Fruit fly (Drosophila melanogaster) whole organism, embryonic: ENCODE results near the gene CG14930.

Experiments used
- Ada2b ChIP-seq: fragments of 200-800 bp; sonication (Bioruptor generic); IDR thresholded peaks from 2 replicates; pipeline ENCODE4 v1.3.6; 2022; ENCODE audit warnings: missing biosample characterization, missing genetic modification characterization
- Atf3 ChIP-seq: fragments of 200-800 bp; sonication (Bioruptor generic); optimal IDR thresholded peaks from 3 replicates; lab custom pipeline; 2016; ENCODE audit warnings: missing biosample characterization, missing genetic modification characterization
- Atf6 ChIP-seq: fragments of 200-800 bp; sonication (Bioruptor generic); IDR thresholded peaks from 2 replicates; pipeline ENCODE4 v1.3.6; 2022; ENCODE audit warnings: missing biosample characterization, missing genetic modification characterization
- BtbVII ChIP-seq: fragments of 200-800 bp; sonication (Bioruptor generic); optimal IDR thresholded peaks from 3 replicates; lab custom pipeline; 2017; ENCODE audit warnings: missing biosample characterization, mild to moderate bottlenecking, missing genetic modification characterization
- CG10274 ChIP-seq: fragments of 200-800 bp; sonication (Bioruptor generic); optimal IDR thresholded peaks from 3 replicates; lab custom pipeline; 2017; ENCODE audit warnings: missing biosample characterization, mild to moderate bottlenecking, missing genetic modification characterization
- CG10565 ChIP-seq: fragments of 200-800 bp; sonication (Bioruptor generic); optimal IDR thresholded peaks from 3 replicates; lab custom pipeline; 2016; ENCODE audit warnings: missing biosample characterization, mild to moderate bottlenecking, missing genetic modification characterization
- CG10979 ChIP-seq: fragments of 200-800 bp; sonication (Bioruptor generic); optimal IDR thresholded peaks from 2 replicates; lab custom pipeline; 2018; ENCODE audit warnings: missing biosample characterization, mild to moderate bottlenecking, missing genetic modification characterization, moderate library complexity
- CG11695 ChIP-seq: fragments of 200-800 bp; sonication (Bioruptor generic); IDR thresholded peaks from 3 replicates; pipeline ENCODE4 v1.3.6; 2022; ENCODE audit warnings: missing biosample characterization, missing genetic modification characterization
- CG12104 ChIP-seq: fragments of 200-800 bp; sonication (Bioruptor generic); optimal IDR thresholded peaks from 3 replicates; lab custom pipeline; 2016; ENCODE audit warnings: missing biosample characterization, missing genetic modification characterization
- CG12744 ChIP-seq: fragments of 200-800 bp; sonication (Bioruptor generic); optimal IDR thresholded peaks from 2 replicates; lab custom pipeline; 2016; ENCODE audit warnings: missing biosample characterization, missing genetic modification characterization
- CG13296 ChIP-seq: fragments of 200-800 bp; sonication (Bioruptor generic); optimal IDR thresholded peaks from 3 replicates; lab custom pipeline; 2018; ENCODE audit warnings: missing biosample characterization, mild to moderate bottlenecking, missing genetic modification characterization
- CG14441 ChIP-seq: fragments of 200-800 bp; sonication (Bioruptor generic); IDR thresholded peaks from 2 replicates; pipeline ENCODE4 v1.3.6; 2022; ENCODE audit warnings: missing biosample characterization, missing genetic modification characterization
- CG14860 ChIP-seq: fragments of 200-800 bp; sonication (Bioruptor generic); IDR thresholded peaks from 3 replicates; pipeline ENCODE4 v1.3.6; 2022; ENCODE audit warnings: missing biosample characterization, missing genetic modification characterization; ENCODE audit not compliant: partially characterized antibody
- CG17385 ChIP-seq: fragments of 200-800 bp; sonication (Bioruptor generic); optimal IDR thresholded peaks from 3 replicates; lab custom pipeline; 2018; ENCODE audit warnings: missing biosample characterization, mild to moderate bottlenecking, missing genetic modification characterization
- CG31365 ChIP-seq: fragments of 200-800 bp; sonication (Bioruptor generic); optimal IDR thresholded peaks from 2 replicates; lab custom pipeline; 2018; ENCODE audit warnings: missing biosample characterization, mild to moderate bottlenecking, missing genetic modification characterization
- CG31388 ChIP-seq: fragments of 200-800 bp; sonication (Bioruptor generic); optimal IDR thresholded peaks from 2 replicates; lab custom pipeline; 2016; ENCODE audit warnings: missing biosample characterization, missing genetic modification characterization
- CG32767 ChIP-seq: fragments of 200-800 bp; sonication (Bioruptor generic); IDR thresholded peaks from 2 replicates; pipeline ENCODE4 v1.3.6; 2022; ENCODE audit warnings: missing biosample characterization, missing genetic modification characterization
- CG32772 ChIP-seq: fragments of 200-800 bp; sonication (Bioruptor generic); IDR thresholded peaks from 2 replicates; pipeline ENCODE4 v1.3.6; 2022; ENCODE audit warnings: missing biosample characterization, missing genetic modification characterization
- CG3995 ChIP-seq: fragments of 200-800 bp; sonication (Bioruptor generic); optimal IDR thresholded peaks from 3 replicates; lab custom pipeline; 2016; ENCODE audit warnings: missing biosample characterization, missing genetic modification characterization
- CG5180 ChIP-seq: fragments of 200-800 bp; sonication (Bioruptor generic); optimal IDR thresholded peaks from 3 replicates; lab custom pipeline; 2017; ENCODE audit warnings: missing biosample characterization, missing genetic modification characterization, mild to moderate bottlenecking, moderate library complexity, missing genetic modification reagents
- CG7357 ChIP-seq: fragments of 200-800 bp; sonication (Bioruptor generic); IDR thresholded peaks from 3 replicates; pipeline ENCODE4 v1.3.6; 2022; ENCODE audit warnings: missing biosample characterization, missing genetic modification characterization
- CG8089 ChIP-seq: fragments of 200-800 bp; sonication (Bioruptor generic); optimal IDR thresholded peaks from 3 replicates; lab custom pipeline; 2016; ENCODE audit warnings: missing biosample characterization, missing genetic modification characterization
- CG9817 ChIP-seq: fragments of 200-800 bp; sonication (Bioruptor generic); optimal IDR thresholded peaks from 2 replicates; lab custom pipeline; 2018; ENCODE audit warnings: missing biosample characterization, mild to moderate bottlenecking, missing genetic modification characterization, moderate library complexity
- CG9932 ChIP-seq: fragments of 200-800 bp; sonication (Bioruptor generic); IDR thresholded peaks from 2 replicates; pipeline ENCODE4 v1.3.6; 2022; ENCODE audit warnings: missing biosample characterization, missing genetic modification characterization
- Deaf1 ChIP-seq: fragments of 200-800 bp; optimal IDR thresholded peaks from 3 replicates; lab custom pipeline; 2019; ENCODE audit warnings: missing biosample characterization, mild to moderate bottlenecking, missing genetic modification characterization, moderate library complexity
- Dfd ChIP-seq, 2 experiments: fragments of >200 bp; optimal IDR thresholded peaks; 2 replicates each; lab custom pipeline; 2017; ENCODE audit warnings: missing biosample characterization in 2 of 2, missing genetic modification characterization in 2 of 2
- Dll ChIP-seq: fragments of 200-800 bp; sonication (Bioruptor generic); IDR thresholded peaks from 4 replicates; pipeline ENCODE4 v1.3.6; 2022; ENCODE audit warnings: missing biosample characterization, missing genetic modification characterization; ENCODE audit not compliant: partially characterized antibody
- Fer1 ChIP-seq: fragments of 200-800 bp; sonication (Bioruptor generic); optimal IDR thresholded peaks from 2 replicates; lab custom pipeline; 2017; ENCODE audit warnings: missing biosample characterization, mild to moderate bottlenecking, missing genetic modification characterization
- Gsc ChIP-seq: fragments of 200-800 bp; sonication (Bioruptor generic); IDR thresholded peaks from 2 replicates; pipeline ENCODE4 v1.3.6; 2022; ENCODE audit warnings: missing biosample characterization, missing genetic modification characterization
- Hey ChIP-seq: fragments of 200-800 bp; sonication (Bioruptor generic); optimal IDR thresholded peaks from 3 replicates; lab custom pipeline; 2018; ENCODE audit warnings: missing biosample characterization, mild to moderate bottlenecking, missing genetic modification characterization
- Kr ChIP-seq: fragments of 200-800 bp; sonication (Bioruptor generic); optimal IDR thresholded peaks from 2 replicates; lab custom pipeline; 2017; ENCODE audit warnings: missing biosample characterization, mild to moderate bottlenecking, missing genetic modification characterization
- Mes4 ChIP-seq: fragments of 200-800 bp; sonication (Bioruptor generic); optimal IDR thresholded peaks from 2 replicates; lab custom pipeline; 2016; ENCODE audit warnings: missing biosample characterization, missing genetic modification characterization
- Opbp ChIP-seq: fragments of 200-800 bp; sonication (Bioruptor generic); IDR thresholded peaks from 3 replicates; pipeline ENCODE4 v1.3.6; 2022; ENCODE audit warnings: missing biosample characterization, missing genetic modification characterization; ENCODE audit not compliant: partially characterized antibody
- Ssrp ChIP-seq: fragments of 200-800 bp; sonication (Bioruptor generic); optimal IDR thresholded peaks from 2 replicates; lab custom pipeline; 2018; ENCODE audit warnings: missing biosample characterization, mild to moderate bottlenecking, missing genetic modification characterization, moderate library complexity
- Vsx1 ChIP-seq: fragments of 200-800 bp; sonication (Bioruptor generic); optimal IDR thresholded peaks from 2 replicates; lab custom pipeline; 2017; ENCODE audit warnings: missing biosample characterization, mild to moderate bottlenecking, missing genetic modification characterization, missing genetic modification reagents
- Xrp1 ChIP-seq: fragments of 200-800 bp; sonication (Bioruptor generic); IDR thresholded peaks from 2 replicates; pipeline ENCODE4 v1.3.6; 2022; ENCODE audit warnings: missing biosample characterization, missing genetic modification characterization
- ash1 ChIP-seq: fragments of 200-800 bp; sonication (Bioruptor generic); optimal IDR thresholded peaks from 2 replicates; lab custom pipeline; 2018; ENCODE audit warnings: missing biosample characterization, mild to moderate bottlenecking, missing genetic modification characterization
- bab2 ChIP-seq: fragments of 200-800 bp; sonication (Bioruptor generic); optimal IDR thresholded peaks from 2 replicates; lab custom pipeline; 2016; ENCODE audit warnings: missing biosample characterization, missing genetic modification characterization
- caup ChIP-seq: fragments of 200-800 bp; sonication (Bioruptor generic); optimal IDR thresholded peaks from 3 replicates; lab custom pipeline; 2017; ENCODE audit warnings: missing biosample characterization, mild to moderate bottlenecking, missing genetic modification characterization, moderate library complexity; ENCODE audit not compliant: severe bottlenecking
- ci ChIP-seq: fragments of 200-800 bp; sonication (Bioruptor generic); IDR thresholded peaks from 3 replicates; pipeline ENCODE4 v1.3.6; 2022; ENCODE audit warnings: missing biosample characterization, missing genetic modification characterization
- exex ChIP-seq: fragments of 200-800 bp; sonication (Bioruptor generic); optimal IDR thresholded peaks from 4 replicates; lab custom pipeline; 2018; ENCODE audit warnings: missing biosample characterization, mild to moderate bottlenecking, missing genetic modification characterization, moderate library complexity
- gcm ChIP-seq: fragments of 200-800 bp; sonication (Bioruptor generic); optimal IDR thresholded peaks from 2 replicates; lab custom pipeline; 2019; ENCODE audit warnings: missing biosample characterization, mild to moderate bottlenecking, missing genetic modification characterization, moderate library complexity
- gsb ChIP-seq: fragments of 200-800 bp; sonication (Bioruptor generic); IDR thresholded peaks from 2 replicates; pipeline ENCODE4 v1.3.6; 2022; ENCODE audit warnings: missing biosample characterization, missing genetic modification characterization
- klu ChIP-seq: fragments of 200-800 bp; sonication (Bioruptor generic); IDR thresholded peaks from 2 replicates; pipeline ENCODE4 v1.3.6; 2022; ENCODE audit warnings: missing biosample characterization, missing genetic modification characterization
- lilli ChIP-seq: fragments of 200-800 bp; sonication (Bioruptor generic); optimal IDR thresholded peaks from 3 replicates; lab custom pipeline; 2016; ENCODE audit warnings: missing biosample characterization, missing genetic modification characterization
- nom ChIP-seq: fragments of 200-800 bp; sonication (Bioruptor generic); optimal IDR thresholded peaks from 2 replicates; lab custom pipeline; 2017; ENCODE audit warnings: missing biosample characterization, missing genetic modification characterization, mild to moderate bottlenecking, moderate library complexity, missing genetic modification reagents
- ro ChIP-seq: fragments of 200-800 bp; sonication (Bioruptor generic); IDR thresholded peaks from 2 replicates; pipeline ENCODE4 v1.3.6; 2022; ENCODE audit warnings: missing biosample characterization, missing genetic modification characterization
- salm ChIP-seq: fragments of 200-800 bp; sonication (Bioruptor generic); optimal IDR thresholded peaks from 2 replicates; lab custom pipeline; 2018; ENCODE audit warnings: missing biosample characterization, mild to moderate bottlenecking, missing genetic modification characterization
- sim ChIP-seq: fragments of 200-800 bp; sonication (Bioruptor generic); IDR thresholded peaks from 2 replicates; pipeline ENCODE4 v1.3.6; 2022; ENCODE audit warnings: missing biosample characterization, missing genetic modification characterization
- slp2 ChIP-seq: fragments of 200-800 bp; sonication (Bioruptor generic); optimal IDR thresholded peaks from 2 replicates; lab custom pipeline; 2016; ENCODE audit warnings: missing biosample characterization, missing genetic modification characterization
- tin ChIP-seq: fragments of 200-800 bp; sonication (Bioruptor generic); optimal IDR thresholded peaks from 3 replicates; lab custom pipeline; 2016; ENCODE audit warnings: missing biosample characterization, missing genetic modification characterization

CG14930 gene

DNA sequence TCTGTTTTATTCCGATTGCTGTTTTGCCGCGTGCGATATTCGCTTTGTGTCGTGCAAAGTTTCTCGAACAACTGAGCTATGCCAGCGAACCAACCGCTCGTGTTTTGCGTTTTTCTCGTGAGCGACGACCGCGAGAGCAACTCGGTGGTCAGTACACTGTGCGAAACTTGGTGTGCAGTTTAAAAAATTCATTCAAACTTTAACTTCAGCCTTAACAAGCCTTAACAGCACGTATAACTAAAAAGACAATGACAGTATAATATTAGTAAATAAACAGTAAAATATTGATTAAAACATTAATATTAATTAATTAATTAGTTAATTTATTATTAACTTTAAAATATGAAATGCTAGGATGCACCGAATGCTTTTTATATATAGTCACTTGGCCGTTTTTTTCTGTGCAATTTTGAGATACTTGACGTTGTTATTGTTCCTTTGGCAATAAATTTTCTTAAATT is 7.1 kb upstream of the CG14930 start, which contains the start of gene CG31705 (continued):
- no peak for TF ChIP-seq lilli (GFP tag; lab: Kevin White, UChicago)
- no peak for TF ChIP-seq gcm
- TF ChIP-seq Fer1: no peak
- TF ChIP-seq BtbVII (GFP tag; lab: Kevin White, UChicago): peak; percentile 55
- TF ChIP-seq CG11695 (GFP tag; lab: Robert Waterston, UW): peak; percentile 36; the same call in 1 of the 3 replicates
- TF ChIP-seq CG13296 (GFP tag; lab: Kevin White, UChicago): peak; percentile 14
- TF ChIP-seq CG10979: no peak
- no peak for TF ChIP-seq exex (tag; lab: Kevin White, UChicago)
- TF ChIP-seq CG31388 (GFP tag; lab: Kevin White, UChicago): no peak
- TF ChIP-seq CG7357: no peak
- TF ChIP-seq caup (GFP tag; lab: Kevin White, UChicago): peak; percentile 57
- peak; percentile 50 for TF ChIP-seq CG12104
- TF ChIP-seq Atf6 (GFP tag; lab: Robert Waterston, UW): no peak
- peak; percentile 87 for TF ChIP-seq Deaf1
- no peak for TF ChIP-seq Atf3 (GFP tag; lab: Kevin White, UChicago)
- TF ChIP-seq CG10274 (GFP tag; lab: Kevin White, UChicago): peak; percentile 50
- TF ChIP-seq CG9817: peak; percentile 44
- no peak for TF ChIP-seq nom (GFP tag; lab: Kevin White, UChicago)
- no peak for TF ChIP-seq CG32767 (GFP tag; lab: Robert Waterston, UW)
- no peak for TF ChIP-seq Hey (tag; lab: Kevin White, UChicago)
- TF ChIP-seq salm (tag; lab: Kevin White, UChicago): no peak
- no peak for TF ChIP-seq CG17385 (GFP tag; lab: Kevin White, UChicago)
- TF ChIP-seq CG32772: no peak
- TF ChIP-seq CG31365 (tag; lab: Kevin White, UChicago): no peak
- TF ChIP-seq Dfd (GFP tag; optimal IDR thresholded peaks at IDR 0.05; lab: Kevin White, UChicago): no peak
- TF ChIP-seq Ada2b: peak; percentile 48; the same call in 1 of the 2 replicates
- TF ChIP-seq CG12744: no peak
- no peak for TF ChIP-seq ash1 (GFP tag; lab: Kevin White, UChicago)
- no peak for TF ChIP-seq Gsc (GFP tag; lab: Robert Waterston, UW)
- no peak for TF ChIP-seq Vsx1 (GFP tag; lab: Kevin White, UChicago)
- no peak for TF ChIP-seq Dll (GFP tag; lab: Robert Waterston, UW)
- no peak for TF ChIP-seq CG14441 (GFP tag; lab: Robert Waterston, UW)
- TF ChIP-seq Ssrp (tag; lab: Kevin White, UChicago): no peak
- TF ChIP-seq Opbp (GFP tag; lab: Robert Waterston, UW): no peak
- TF ChIP-seq Kr: no peak
- no peak for TF ChIP-seq ro
- TF ChIP-seq tin: peak; percentile 35
- TF ChIP-seq klu (GFP tag; lab: Robert Waterston, UW): no peak
- TF ChIP-seq ci: 0 out of 3 replicates have a peak, but pooled peaks have one; percentile 13
- TF ChIP-seq CG14860: no peak
- no peak for TF ChIP-seq Mes4 (GFP tag; lab: Kevin White, UChicago)
- TF ChIP-seq gsb (GFP tag; lab: Robert Waterston, UW): no peak
- no peak for TF ChIP-seq Xrp1
- TF ChIP-seq CG3995: no peak
- TF ChIP-seq CG8089: no peak
- TF ChIP-seq slp2 (GFP tag; lab: Kevin White, UChicago): no peak
- TF ChIP-seq sim (GFP tag; lab: Robert Waterston, UW): no peak
- TF ChIP-seq CG10565 (GFP tag; lab: Kevin White, UChicago): no peak
- TF ChIP-seq CG9932: peak; percentile 52
- TF ChIP-seq bab2 (GFP tag; lab: Kevin White, UChicago): no peak
- no peak for TF ChIP-seq CG5180 (GFP tag; lab: Kevin White, UChicago)
